Fruit fly (Drosophila melanogaster) whole organism, embryonic: Measurements from ENCODE around the gene Fie.

Experiments
- Asciz ChIP-seq: fragments of 200-800 bp; sonication (Bioruptor generic); optimal IDR thresholded peaks from 2 replicates; lab custom pipeline; 2017; ENCODE audit warnings: missing biosample characterization, mild to moderate bottlenecking, missing genetic modification characterization, missing genetic modification reagents
- Atf3 ChIP-seq: fragments of 200-800 bp; sonication (Bioruptor generic); optimal IDR thresholded peaks from 3 replicates; lab custom pipeline; 2016; ENCODE audit warnings: missing biosample characterization, missing genetic modification characterization
- Bteb2 ChIP-seq: fragments of 200-800 bp; sonication (Bioruptor generic); optimal IDR thresholded peaks from 2 replicates; lab custom pipeline; 2016; ENCODE audit warnings: missing biosample characterization, missing genetic modification characterization
- CG10366 ChIP-seq: fragments of 200-800 bp; sonication (Bioruptor generic); IDR thresholded peaks from 2 replicates; pipeline ENCODE4 v1.3.6; 2022; ENCODE audit warnings: missing biosample characterization, missing genetic modification characterization
- CG11456 ChIP-seq: fragments of 200-800 bp; sonication (Bioruptor generic); IDR thresholded peaks from 3 replicates; pipeline ENCODE4 v1.3.6; 2022; ENCODE audit warnings: missing biosample characterization, missing genetic modification characterization
- CG1233 ChIP-seq: fragments of 200-800 bp; sonication (Bioruptor generic); optimal IDR thresholded peaks from 4 replicates; lab custom pipeline; 2018; ENCODE audit warnings: missing biosample characterization, mild to moderate bottlenecking, missing genetic modification characterization
- CG12391 ChIP-seq: fragments of 200-800 bp; sonication (Bioruptor generic); optimal IDR thresholded peaks from 3 replicates; lab custom pipeline; 2018; ENCODE audit warnings: missing biosample characterization, mild to moderate bottlenecking, missing genetic modification characterization, moderate library complexity
- CG15269 ChIP-seq: fragments of 200-800 bp; sonication (Bioruptor generic); optimal IDR thresholded peaks from 2 replicates; lab custom pipeline; 2018; ENCODE audit warnings: missing biosample characterization, mild to moderate bottlenecking, missing genetic modification characterization, moderate library complexity
- CG15696 ChIP-seq: fragments of 200-800 bp; sonication (Bioruptor generic); optimal IDR thresholded peaks from 2 replicates; lab custom pipeline; 2019; ENCODE audit warnings: missing biosample characterization, mild to moderate bottlenecking, missing genetic modification characterization, moderate library complexity
- CG1647 ChIP-seq: fragments of 200-800 bp; sonication (Bioruptor generic); optimal IDR thresholded peaks from 3 replicates; lab custom pipeline; 2016; ENCODE audit warnings: missing biosample characterization, missing genetic modification characterization
- CG17568 ChIP-seq: fragments of 200-800 bp; sonication (Bioruptor generic); optimal IDR thresholded peaks from 2 replicates; lab custom pipeline; 2018; ENCODE audit warnings: missing biosample characterization, mild to moderate bottlenecking, missing genetic modification characterization, moderate library complexity
- CG2202 ChIP-seq: fragments of 200-800 bp; sonication (Bioruptor generic); optimal IDR thresholded peaks from 2 replicates; lab custom pipeline; 2018; ENCODE audit warnings: missing biosample characterization, mild to moderate bottlenecking, missing genetic modification characterization
- CG3838 ChIP-seq: fragments of 200-800 bp; sonication (Bioruptor generic); optimal IDR thresholded peaks from 3 replicates; lab custom pipeline; 2016; ENCODE audit warnings: missing biosample characterization, missing genetic modification characterization
- CG4328 ChIP-seq: fragments of 200-800 bp; sonication (Bioruptor generic); optimal IDR thresholded peaks from 3 replicates; lab custom pipeline; 2017; ENCODE audit warnings: missing biosample characterization, missing genetic modification reagents, missing genetic modification characterization
- CG9609 ChIP-seq: fragments of 200-800 bp; sonication (Bioruptor generic); optimal IDR thresholded peaks from 3 replicates; lab custom pipeline; 2016; ENCODE audit warnings: missing biosample characterization, missing genetic modification characterization
- CG9876 ChIP-seq: fragments of 200-800 bp; sonication (Bioruptor generic); optimal IDR thresholded peaks from 2 replicates; lab custom pipeline; 2016; ENCODE audit warnings: missing biosample characterization, missing genetic modification characterization
- D ChIP-seq, 2 experiments: fragments of 200-800 bp in 1 of 2; fragments of >200 bp in 1 of 2; sonication (Bioruptor generic) in 1 of 2; optimal IDR thresholded peaks; 2 replicates in 1 of 2; 3 replicates in 1 of 2; lab custom pipeline; 2017; ENCODE audit warnings: mild to moderate bottlenecking in 1 of 2, missing biosample characterization in 1 of 2, missing genetic modification characterization in 1 of 2, missing genetic modification reagents in 1 of 2
- Doc2 ChIP-seq: fragments of 200-800 bp; sonication (Bioruptor generic); IDR thresholded peaks from 2 replicates; pipeline ENCODE4 v1.3.6; 2022; ENCODE audit warnings: missing biosample characterization, missing genetic modification characterization
- E2f1 ChIP-seq: fragments of 200-800 bp; sonication (Bioruptor generic); IDR thresholded peaks from 2 replicates; pipeline ENCODE4 v1.3.6; 2022; ENCODE audit warnings: missing biosample characterization, missing genetic modification characterization
- Eip74EF ChIP-seq, 2 experiments: fragments of 200-800 bp in 1 of 2; fragments of >200 bp in 1 of 2; sonication (Bioruptor generic) in 1 of 2; optimal IDR thresholded peaks; 2 replicates each; lab custom pipeline; 2017 to 2019; ENCODE audit warnings: missing biosample characterization in 2 of 2, missing genetic modification characterization in 2 of 2, mild to moderate bottlenecking in 1 of 2, moderate library complexity in 1 of 2
- Fer3 ChIP-seq: fragments of 200-800 bp; sonication (Bioruptor generic); optimal IDR thresholded peaks from 2 replicates; lab custom pipeline; 2018; ENCODE audit warnings: missing biosample characterization, mild to moderate bottlenecking, missing genetic modification characterization, moderate library complexity
- HmgZ ChIP-seq: fragments of 200-800 bp; sonication (Bioruptor generic); optimal IDR thresholded peaks from 2 replicates; lab custom pipeline; 2018; ENCODE audit warnings: missing biosample characterization, mild to moderate bottlenecking, missing genetic modification characterization
- Lim3 ChIP-seq: fragments of 200-800 bp; sonication (Bioruptor generic); IDR thresholded peaks from 2 replicates; pipeline ENCODE4 v1.3.6; 2022; ENCODE audit warnings: missing biosample characterization, missing genetic modification characterization
- Mad ChIP-seq: fragments of 200-800 bp; sonication (Bioruptor generic); optimal IDR thresholded peaks from 2 replicates; lab custom pipeline; 2016; ENCODE audit warnings: missing biosample characterization, missing genetic modification characterization
- Mrtf ChIP-seq: fragments of 200-800 bp; sonication (Bioruptor generic); IDR thresholded peaks from 3 replicates; pipeline ENCODE4 v1.3.6; 2022; ENCODE audit warnings: missing biosample characterization, missing genetic modification characterization
- NC2β ChIP-seq: fragments of 200-800 bp; sonication (Bioruptor generic); optimal IDR thresholded peaks from 2 replicates; lab custom pipeline; 2016; ENCODE audit warnings: missing biosample characterization, missing genetic modification characterization
- NfI ChIP-seq: fragments of 200-800 bp; sonication (Bioruptor generic); optimal IDR thresholded peaks from 3 replicates; lab custom pipeline; 2018; ENCODE audit warnings: missing biosample characterization, mild to moderate bottlenecking, missing genetic modification characterization, moderate library complexity
- Sry-β ChIP-seq: fragments of 200-800 bp; sonication (Bioruptor generic); optimal IDR thresholded peaks from 2 replicates; lab custom pipeline; 2018; ENCODE audit warnings: missing biosample characterization, mild to moderate bottlenecking, missing genetic modification characterization, moderate library complexity
- Sry-δ ChIP-seq: fragments of 200-800 bp; sonication (Bioruptor generic); optimal IDR thresholded peaks from 2 replicates; lab custom pipeline; 2016; ENCODE audit warnings: missing biosample characterization, missing genetic modification characterization
- Stat92E ChIP-seq, 3 experiments: fragments of >200 bp in 2 of 3; fragments of 200-800 bp in 1 of 3; sonication (Bioruptor generic) in 1 of 3; optimal IDR thresholded peaks; 2 replicates each; lab custom pipeline; 2017 to 2019; ENCODE audit warnings: missing biosample characterization in 3 of 3, missing genetic modification characterization in 3 of 3, mild to moderate bottlenecking in 1 of 3, moderate library complexity in 1 of 3
- ase ChIP-seq: fragments of 200-800 bp; sonication (Bioruptor generic); IDR thresholded peaks from 3 replicates; pipeline ENCODE4 v1.3.6; 2022; ENCODE audit warnings: missing biosample characterization, missing genetic modification characterization
- bab2 ChIP-seq: fragments of 200-800 bp; sonication (Bioruptor generic); optimal IDR thresholded peaks from 2 replicates; lab custom pipeline; 2016; ENCODE audit warnings: missing biosample characterization, missing genetic modification characterization
- bbx ChIP-seq: fragments of 200-800 bp; sonication (Bioruptor generic); IDR thresholded peaks from 2 replicates; pipeline ENCODE4 v1.3.6; 2022; ENCODE audit warnings: missing biosample characterization, missing genetic modification characterization; ENCODE audit not compliant: partially characterized antibody
- chn ChIP-seq: fragments of 200-800 bp; sonication (Bioruptor generic); optimal IDR thresholded peaks from 2 replicates; lab custom pipeline; 2016; ENCODE audit warnings: missing biosample characterization, missing genetic modification characterization
- crol ChIP-seq: fragments of 200-800 bp; sonication (Bioruptor generic); IDR thresholded peaks from 2 replicates; pipeline ENCODE4 v1.3.6; 2022; ENCODE audit warnings: missing biosample characterization, missing genetic modification characterization
- dimm ChIP-seq: fragments of 200-800 bp; sonication (Bioruptor generic); IDR thresholded peaks from 2 replicates; pipeline ENCODE4 v1.3.6; 2022; ENCODE audit warnings: missing biosample characterization, missing genetic modification characterization
- dm ChIP-seq: fragments of 200-800 bp; sonication (Bioruptor generic); optimal IDR thresholded peaks from 3 replicates; lab custom pipeline; 2016; ENCODE audit warnings: missing biosample characterization, missing genetic modification characterization
- ewg ChIP-seq: fragments of 200-800 bp; sonication (Bioruptor generic); optimal IDR thresholded peaks from 3 replicates; lab custom pipeline; 2017; ENCODE audit warnings: mild to moderate bottlenecking, missing biosample characterization, missing genetic modification reagents, missing genetic modification characterization
- eyg ChIP-seq: fragments of 200-800 bp; sonication (Bioruptor generic); optimal IDR thresholded peaks from 3 replicates; lab custom pipeline; 2016; ENCODE audit warnings: missing biosample characterization, missing genetic modification characterization
- gcm2 ChIP-seq: fragments of 200-800 bp; sonication (Bioruptor generic); optimal IDR thresholded peaks from 2 replicates; lab custom pipeline; 2016; ENCODE audit warnings: missing biosample characterization, missing genetic modification characterization
- h ChIP-seq: fragments of >200 bp; optimal IDR thresholded peaks from 2 replicates; lab custom pipeline; 2017
- ham ChIP-seq: fragments of 200-800 bp; sonication (Bioruptor generic); IDR thresholded peaks from 2 replicates; pipeline ENCODE4 v1.3.6; 2022; ENCODE audit warnings: missing biosample characterization, missing genetic modification characterization
- jumu ChIP-seq: fragments of 200-800 bp; sonication (Bioruptor generic); optimal IDR thresholded peaks from 3 replicates; lab custom pipeline; 2016; ENCODE audit warnings: missing biosample characterization, missing genetic modification characterization
- nerfin-1 ChIP-seq: fragments of 200-800 bp; sonication (Bioruptor generic); optimal IDR thresholded peaks from 3 replicates; lab custom pipeline; 2019; ENCODE audit warnings: missing biosample characterization, mild to moderate bottlenecking, missing genetic modification characterization, moderate library complexity
- odd ChIP-seq: fragments of 200-800 bp; sonication (Bioruptor generic); optimal IDR thresholded peaks from 2 replicates; lab custom pipeline; 2017; ENCODE audit warnings: missing biosample characterization, mild to moderate bottlenecking, missing genetic modification characterization
- rib ChIP-seq: fragments of 200-800 bp; sonication (Bioruptor generic); IDR thresholded peaks from 2 replicates; pipeline ENCODE4 v1.3.6; 2022; ENCODE audit warnings: missing biosample characterization, missing genetic modification characterization
- scrt ChIP-seq: fragments of 200-800 bp; sonication (Bioruptor generic); optimal IDR thresholded peaks from 2 replicates; lab custom pipeline; 2018; ENCODE audit warnings: missing biosample characterization, mild to moderate bottlenecking, missing genetic modification characterization, moderate library complexity
- tio ChIP-seq: fragments of 200-800 bp; sonication (Bioruptor generic); optimal IDR thresholded peaks from 2 replicates; lab custom pipeline; 2017; ENCODE audit warnings: missing biosample characterization, missing genetic modification characterization, inconsistent platforms
- trem ChIP-seq: fragments of 200-800 bp; optimal IDR thresholded peaks from 3 replicates; lab custom pipeline; 2019; ENCODE audit warnings: missing biosample characterization, mild to moderate bottlenecking, missing genetic modification characterization, moderate library complexity
- twi ChIP-seq: fragments of 200-800 bp; optimal IDR thresholded peaks from 2 replicates; lab custom pipeline; 2019; ENCODE audit warnings: missing biosample characterization, mild to moderate bottlenecking, missing genetic modification characterization, moderate library complexity
- vnd ChIP-seq: fragments of 200-800 bp; sonication (Bioruptor generic); IDR thresholded peaks from 3 replicates; pipeline ENCODE4 v1.3.6; 2022; ENCODE audit warnings: missing biosample characterization, missing genetic modification characterization; ENCODE audit not compliant: partially characterized antibody

Fie gene

dm6 chr3L:3896553-3897034, 4.2 kb downstream of the Fie start, which contains the start of the genes Gr63a and Lamtor4 (continued):
- TF ChIP-seq nerfin-1 (peak; percentile 72), Mad (no peak), crol (GFP tag; lab: Robert Waterston, UW) (no peak), chn (GFP tag; lab: Kevin White, UChicago) (peak; percentile 21), Atf3 (no peak), trem (peak; percentile 85), CG1647 (peak; percentile 10), NfI (peak; percentile 1), Asciz (no peak), Bteb2 (GFP tag; lab: Kevin White, UChicago) (no peak), CG17568 (GFP tag; lab: Kevin White, UChicago) (no peak), CG15696 (no peak), CG3838 (GFP tag; lab: Kevin White, UChicago) (no peak), E2f1 (no peak), scrt (GFP tag; lab: Kevin White, UChicago) (no peak), CG15269 (tag; lab: Kevin White, UChicago) (no peak), dimm (GFP tag; lab: Robert Waterston, UW) (no peak), ewg (GFP tag; lab: Kevin White, UChicago) (no peak), Sry-δ (GFP tag; lab: Kevin White, UChicago) (peak; percentile 31), h (lab: Kevin White, UChicago) (no peak), Stat92E (GFP tag; optimal IDR thresholded peaks at IDR 0.05; lab: Kevin White, UChicago) (no peak), Sry-β (GFP tag; lab: Kevin White, UChicago) (no peak), CG2202 (tag; lab: Kevin White, UChicago) (no peak), CG12391 (no peak), CG11456 (GFP tag; lab: Robert Waterston, UW) (no peak), bab2 (no peak), odd (GFP tag; lab: Kevin White, UChicago) (no peak), CG4328 (GFP tag; lab: Kevin White, UChicago) (no peak), Fer3 (tag; lab: Kevin White, UChicago) (no peak), Doc2 (no peak), CG9609 (GFP tag; lab: Kevin White, UChicago) (no peak), twi (tag; lab: Kevin White, UChicago) (no peak), eyg (GFP tag; lab: Kevin White, UChicago) (no peak), Eip74EF (GFP tag; optimal IDR thresholded peaks at IDR 0.05; lab: Kevin White, UChicago) (no peak), gcm2 (no peak), NC2β (GFP tag; lab: Kevin White, UChicago) (peak; percentile 37), tio (GFP tag; lab: Kevin White, UChicago) (no peak), ham (GFP tag; lab: Robert Waterston, UW) (no peak), ase (GFP tag; lab: Robert Waterston, UW) (no peak), HmgZ (peak; percentile 64), jumu (GFP tag; lab: Kevin White, UChicago) (no peak), CG9876 (GFP tag; lab: Kevin White, UChicago) (no peak), Mrtf (GFP tag; lab: Robert Waterston, UW) (no peak), CG10366 (GFP tag; lab: Robert Waterston, UW) (no peak), vnd (GFP tag; lab: Robert Waterston, UW) (no peak), rib (GFP tag; lab: Robert Waterston, UW) (no peak), CG1233 (GFP tag; lab: Kevin White, UChicago) (no peak), D (optimal IDR thresholded peaks at IDR 0.05; lab: Kevin White, UChicago) (no peak), D (GFP tag; optimal IDR thresholded peaks at IDR 0.05; lab: Kevin White, UChicago) (no peak), dm (GFP tag; lab: Kevin White, UChicago) (peak; percentile 47), Lim3 (no peak), bbx (GFP tag; lab: Robert Waterston, UW) (no peak)
